Worm (Caenorhabditis elegans) whole organism, late embryonic: ENCODE results near the gene AC3.12.

Source experiments
- C08G9.2 ChIP-seq: sonication (generic microtip); optimal IDR thresholded peaks from 2 replicates; lab custom pipeline; 2016; ENCODE audit warnings: mild to moderate bottlenecking, missing genetic modification characterization, moderate library complexity, missing compliant biosample characterization
- C38D4.7 ChIP-seq: fragments of 200-800 bp; sonication (Bioruptor generic); optimal IDR thresholded peaks from 2 replicates; lab custom pipeline; 2018; ENCODE audit warnings: mild to moderate bottlenecking, missing genetic modification characterization, moderate library complexity, missing compliant biosample characterization
- F13H6.1 ChIP-seq: sonication (generic microtip); optimal IDR thresholded peaks from 2 replicates; lab custom pipeline; 2016; ENCODE audit warnings: missing genetic modification characterization, missing compliant biosample characterization
- T23F11.4 ChIP-seq: fragments of 200-800 bp; sonication (Bioruptor generic); optimal IDR thresholded peaks from 2 replicates; lab custom pipeline; 2018; ENCODE audit warnings: mild to moderate bottlenecking, missing genetic modification characterization, missing compliant biosample characterization
- Y22D7AL.16 ChIP-seq: sonication (generic microtip); optimal IDR thresholded peaks from 2 replicates; lab custom pipeline; 2016; ENCODE audit warnings: missing genetic modification characterization, missing compliant biosample characterization
- ahr-1 ChIP-seq: sonication (generic microtip); optimal IDR thresholded peaks from 2 replicates; lab custom pipeline; 2016; ENCODE audit warnings: missing genetic modification characterization, missing compliant biosample characterization
- ceh-14 ChIP-seq: sonication (generic microtip); optimal IDR thresholded peaks from 2 replicates; lab custom pipeline; 2016; ENCODE audit warnings: missing genotype, missing genetic modification characterization, missing compliant biosample characterization
- ceh-19 ChIP-seq: fragments of 200-800 bp; sonication (Bioruptor generic); optimal IDR thresholded peaks from 2 replicates; lab custom pipeline; 2018; ENCODE audit warnings: mild to moderate bottlenecking, missing genetic modification characterization, missing compliant biosample characterization
- ceh-2 ChIP-seq: sonication (generic microtip); optimal IDR thresholded peaks from 2 replicates; lab custom pipeline; 2016; ENCODE audit warnings: missing genotype, missing genetic modification characterization, missing compliant biosample characterization
- ceh-48 ChIP-seq: sonication (generic microtip); optimal IDR thresholded peaks from 2 replicates; lab custom pipeline; 2016; ENCODE audit warnings: missing genetic modification characterization, inconsistent platforms, missing compliant biosample characterization
- ceh-9 ChIP-seq: sonication (generic microtip); optimal IDR thresholded peaks from 2 replicates; lab custom pipeline; 2016; ENCODE audit warnings: mild to moderate bottlenecking, missing genetic modification characterization, inconsistent platforms, missing compliant biosample characterization
- che-1 ChIP-seq: sonication (generic microtip); optimal IDR thresholded peaks from 2 replicates; lab custom pipeline; 2016; ENCODE audit warnings: mild to moderate bottlenecking, missing genetic modification characterization, missing compliant biosample characterization
- dve-1 ChIP-seq: sonication (generic microtip); optimal IDR thresholded peaks from 2 replicates; lab custom pipeline; 2017; ENCODE audit warnings: antibody characterized with exemption, mild to moderate bottlenecking, missing genetic modification characterization, missing compliant biosample characterization
- elt-2 ChIP-seq: sonication (generic microtip); optimal IDR thresholded peaks from 2 replicates; lab custom pipeline; 2016; ENCODE audit warnings: missing genetic modification reagents, missing genetic modification characterization, missing compliant biosample characterization
- eyg-1 ChIP-seq: sonication (generic microtip); optimal IDR thresholded peaks from 2 replicates; lab custom pipeline; 2016; ENCODE audit warnings: missing genotype, missing genetic modification characterization, missing compliant biosample characterization
- fkh-6 ChIP-seq: sonication (generic microtip); optimal IDR thresholded peaks from 2 replicates; lab custom pipeline; 2016; ENCODE audit warnings: missing genetic modification characterization, missing compliant biosample characterization
- gmeb-2 ChIP-seq: sonication (generic microtip); optimal IDR thresholded peaks from 2 replicates; lab custom pipeline; 2016; ENCODE audit warnings: missing genetic modification characterization, inconsistent platforms, missing compliant biosample characterization
- hlh-13 ChIP-seq: fragments of 200-800 bp; sonication (Bioruptor generic); optimal IDR thresholded peaks from 2 replicates; lab custom pipeline; 2018; ENCODE audit warnings: mild to moderate bottlenecking, missing genetic modification characterization, missing compliant biosample characterization
- hlh-30 ChIP-seq: sonication (generic microtip); optimal IDR thresholded peaks from 2 replicates; lab custom pipeline; 2017; ENCODE audit warnings: antibody characterized with exemption, missing genetic modification characterization, missing compliant biosample characterization; ENCODE audit not compliant: insufficient read depth
- hlh-6 ChIP-seq: sonication (generic microtip); optimal IDR thresholded peaks from 2 replicates; lab custom pipeline; 2016; ENCODE audit warnings: missing genotype, missing genetic modification characterization, missing compliant biosample characterization
- hlh-8 ChIP-seq: sonication (generic microtip); optimal IDR thresholded peaks from 2 replicates; lab custom pipeline; 2016; ENCODE audit warnings: missing genotype, missing genetic modification characterization, missing compliant biosample characterization
- lim-6 ChIP-seq: sonication (generic microtip); optimal IDR thresholded peaks from 2 replicates; lab custom pipeline; 2016; ENCODE audit warnings: missing genetic modification characterization, missing compliant biosample characterization
- nfya-1 ChIP-seq: sonication (generic microtip); optimal IDR thresholded peaks from 2 replicates; lab custom pipeline; 2017; ENCODE audit warnings: missing genetic modification characterization, mild to moderate bottlenecking, missing compliant biosample characterization, antibody characterized with exemption, moderate library complexity
- npax-4 ChIP-seq: sonication (generic microtip); optimal IDR thresholded peaks from 2 replicates; lab custom pipeline; 2016; ENCODE audit warnings: missing genetic modification characterization, missing compliant biosample characterization
- odd-2 ChIP-seq: sonication (generic microtip); optimal IDR thresholded peaks from 2 replicates; lab custom pipeline; 2017; ENCODE audit warnings: antibody characterized with exemption, mild to moderate bottlenecking, missing genetic modification characterization, missing compliant biosample characterization
- pha-4 ChIP-seq: fragments of 150-350 bp; optimal IDR thresholded peaks from 2 replicates; lab custom pipeline; 2018; ENCODE audit warnings: missing biosample characterization, missing genetic modification reagents, missing genetic modification characterization
- pros-1 ChIP-seq: fragments of 150-350 bp; optimal IDR thresholded peaks from 2 replicates; lab custom pipeline; 2014; ENCODE audit warnings: missing biosample characterization, missing genetic modification reagents, missing genetic modification characterization
- rnt-1 ChIP-seq: sonication (generic microtip); optimal IDR thresholded peaks from 2 replicates; lab custom pipeline; 2016; ENCODE audit warnings: missing genetic modification characterization, missing compliant biosample characterization
- sdc-2 ChIP-seq: sonication (generic microtip); optimal IDR thresholded peaks from 2 replicates; lab custom pipeline; 2016; ENCODE audit warnings: missing genotype, missing genetic modification characterization, missing compliant biosample characterization
- syd-9 ChIP-seq: sonication (generic microtip); optimal IDR thresholded peaks from 2 replicates; lab custom pipeline; 2016; ENCODE audit warnings: mild to moderate bottlenecking, missing genetic modification characterization, moderate library complexity, missing compliant biosample characterization
- tbx-7 ChIP-seq: sonication (generic microtip); optimal IDR thresholded peaks from 2 replicates; lab custom pipeline; 2016; ENCODE audit warnings: missing genotype, missing genetic modification characterization, missing compliant biosample characterization
- unc-3 ChIP-seq, 2 experiments: fragments of 200-800 bp in 1 of 2; sonication (Bioruptor generic) in 1 of 2; sonication (generic microtip) in 1 of 2; conservative IDR thresholded peaks in 1 of 2; optimal IDR thresholded peaks in 1 of 2; 2 replicates each; pipeline versions ENCODE4 v1.3.6 to Lab custom; 2016 to 2022; ENCODE audit warnings: missing compliant biosample characterization in 2 of 2, missing genetic modification characterization in 2 of 2, missing genetic modification reagents in 1 of 2
- unc-86 ChIP-seq: sonication (generic microtip); optimal IDR thresholded peaks from 2 replicates; lab custom pipeline; 2016; ENCODE audit warnings: missing genetic modification characterization, missing compliant biosample characterization
- zip-5 ChIP-seq: sonication (generic microtip); optimal IDR thresholded peaks from 2 replicates; lab custom pipeline; 2016; ENCODE audit warnings: missing genetic modification characterization, missing compliant biosample characterization
- ztf-16 ChIP-seq: sonication (generic microtip); optimal IDR thresholded peaks from 2 replicates; lab custom pipeline; 2017; ENCODE audit warnings: missing genetic modification characterization, missing compliant biosample characterization

AC3.12 gene

ce11 chrV:10414610-10415009 is 35.4 kb upstream of the AC3.12 start, which contains the start of gene F15H10.9:
F15H10.9 (minus strand) TSS chrV:10414710.
- TF ChIP-seq syd-9 (tag; lab: Kevin White, UChicago): no peak
- no peak for TF ChIP-seq fkh-6 (tag; lab: Kevin White, UChicago)
- no peak for TF ChIP-seq hlh-6
- TF ChIP-seq ceh-48 (tag; lab: Kevin White, UChicago): no peak
- no peak for TF ChIP-seq Y22D7AL.16
- no peak for TF ChIP-seq che-1 (tag; lab: Kevin White, UChicago)
- TF ChIP-seq pha-4: no peak
- no peak for TF ChIP-seq C08G9.2 (tag; lab: Kevin White, UChicago)
- no peak for TF ChIP-seq zip-5 (tag; lab: Kevin White, UChicago)
- no peak for TF ChIP-seq eyg-1 (tag; lab: Kevin White, UChicago)
- TF ChIP-seq tbx-7: no peak
- no peak for TF ChIP-seq C38D4.7 (GFP tag; lab: Kevin White, UChicago)
- no peak for TF ChIP-seq sdc-2 (tag; lab: Kevin White, UChicago)
- TF ChIP-seq dve-1: no peak
- no peak for TF ChIP-seq gmeb-2
- TF ChIP-seq rnt-1 (tag; lab: Kevin White, UChicago): no peak

DNA sequence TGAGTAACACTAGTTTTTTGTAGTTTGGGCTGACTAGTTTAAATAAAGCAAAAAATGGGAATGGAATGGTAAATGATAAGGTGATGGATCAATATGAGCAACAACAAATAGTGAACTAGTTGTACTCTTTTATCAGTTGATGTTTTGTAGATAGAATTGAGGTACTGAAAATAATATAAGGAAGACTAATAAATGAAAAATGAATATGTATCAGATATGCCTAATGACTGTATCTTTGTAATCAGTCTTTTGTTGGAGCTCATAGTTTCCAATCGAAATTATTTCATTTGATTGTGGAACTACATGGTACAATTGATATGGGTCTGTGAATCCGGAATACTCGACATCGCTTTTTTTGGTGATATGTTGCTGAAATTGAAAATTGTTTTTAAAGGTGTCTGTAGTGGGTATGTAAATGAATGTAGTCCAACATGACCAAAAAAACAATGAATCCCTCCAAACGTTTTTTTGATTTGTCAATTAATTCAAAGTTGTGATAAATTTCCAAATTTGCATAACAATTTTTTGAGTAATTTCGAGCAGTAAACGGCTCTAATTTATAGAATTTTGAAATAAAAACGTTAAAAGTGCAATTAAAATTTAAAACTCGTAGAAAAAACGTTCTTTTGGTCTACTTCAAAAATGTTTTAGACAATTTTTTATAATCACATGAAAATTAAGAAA is 31.0 kb upstream of the AC3.12 start, which contains the start of gene F15H10.12:
Gene F15H10.12 (minus strand): TSS at position 51 of the 684 bp plus-strand sequence.
- no peak for TF ChIP-seq unc-86 (tag; lab: Kevin White, UChicago)
- no peak for TF ChIP-seq T23F11.4 (GFP tag; lab: Kevin White, UChicago)
- TF ChIP-seq lim-6 (tag; lab: Kevin White, UChicago): no peak
- TF ChIP-seq ahr-1 (tag; lab: Kevin White, UChicago): no peak
- no peak for TF ChIP-seq odd-2 (tag; lab: Kevin White, UChicago)
- no peak for TF ChIP-seq F13H6.1 (tag; lab: Kevin White, UChicago)
- no peak for TF ChIP-seq hlh-13 (GFP tag; lab: Kevin White, UChicago)
- TF ChIP-seq syd-9 (tag; lab: Kevin White, UChicago): no peak
- TF ChIP-seq ceh-14 (tag; lab: Kevin White, UChicago): no peak
- TF ChIP-seq che-1 (tag; lab: Kevin White, UChicago): no peak
- no peak for TF ChIP-seq ceh-19 (GFP tag; lab: Kevin White, UChicago)
- TF ChIP-seq hlh-6: no peak
- TF ChIP-seq rnt-1 (tag; lab: Kevin White, UChicago): no peak
- TF ChIP-seq ztf-16 (tag; lab: Kevin White, UChicago): no peak
- no peak for TF ChIP-seq fkh-6 (tag; lab: Kevin White, UChicago)
- TF ChIP-seq, all 69 proteins: peak for 0

DNA sequence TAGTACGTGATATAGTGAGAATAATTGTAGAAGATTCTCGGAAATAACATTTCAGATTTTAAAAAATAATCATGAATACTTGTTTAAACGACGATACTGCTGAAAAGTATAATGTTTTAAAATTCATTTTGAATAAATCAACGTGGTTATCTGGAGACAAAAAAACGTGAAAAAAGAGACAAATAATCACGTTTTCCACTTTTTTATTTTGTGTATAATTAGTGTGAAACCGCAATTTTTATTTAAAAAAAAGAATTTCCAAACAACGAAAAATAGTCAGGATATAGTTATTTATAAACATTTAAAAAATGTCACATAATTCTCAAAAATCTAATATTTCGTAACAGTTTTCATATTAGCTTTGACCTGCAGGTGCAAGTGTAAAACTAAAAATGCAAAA is 27.1 kb upstream of the AC3.12 start, which contains the start of gene F15H10.7:
Gene F15H10.7 (minus strand): TSS at position 101 of the 400 bp plus-strand sequence.
- TF ChIP-seq unc-3 (GFP tag; conservative IDR thresholded peaks at IDR 0.05; lab: Robert Waterston, UW) (no peak), unc-3 (tag; optimal IDR thresholded peaks at IDR 0.05; lab: Kevin White, UChicago) (no peak)

ce11 chrV:10404701-10405100 is 25.5 kb upstream of the AC3.12 start:
- no peak for TF ChIP-seq ceh-2
- no peak for TF ChIP-seq eyg-1 (tag; lab: Kevin White, UChicago)
- TF ChIP-seq elt-2: no peak
- TF ChIP-seq hlh-8: no peak
- TF ChIP-seq npax-4: no peak
- no peak for TF ChIP-seq hlh-30 (tag; lab: Kevin White, UChicago)
- no peak for TF ChIP-seq Y22D7AL.16
- TF ChIP-seq C38D4.7 (GFP tag; lab: Kevin White, UChicago): no peak
- TF ChIP-seq pros-1 (tag; lab: Kevin White, UChicago): no peak
- no peak for TF ChIP-seq T23F11.4 (GFP tag; lab: Kevin White, UChicago)
- TF ChIP-seq ceh-9 (tag; lab: Kevin White, UChicago): no peak
- no peak for TF ChIP-seq nfya-1 (tag; lab: Kevin White, UChicago)
